Worm (Caenorhabditis elegans) whole organism, late embryonic: ENCODE data around the gene lin-36.
A peak's percentile ranks its signal among the peaks of the same experiment; 100 is the strongest.

Source experiments
- C08G9.2 ChIP-seq: sonication (generic microtip); optimal IDR thresholded peaks from 2 replicates; lab custom pipeline; 2016; ENCODE audit warnings: mild to moderate bottlenecking, missing genetic modification characterization, moderate library complexity, missing compliant biosample characterization
- C38D4.7 ChIP-seq: fragments of 200-800 bp; sonication (Bioruptor generic); optimal IDR thresholded peaks from 2 replicates; lab custom pipeline; 2018; ENCODE audit warnings: mild to moderate bottlenecking, missing genetic modification characterization, moderate library complexity, missing compliant biosample characterization
- T23F11.4 ChIP-seq: fragments of 200-800 bp; sonication (Bioruptor generic); optimal IDR thresholded peaks from 2 replicates; lab custom pipeline; 2018; ENCODE audit warnings: mild to moderate bottlenecking, missing genetic modification characterization, missing compliant biosample characterization
- Y22D7AL.16 ChIP-seq: sonication (generic microtip); optimal IDR thresholded peaks from 2 replicates; lab custom pipeline; 2016; ENCODE audit warnings: missing genetic modification characterization, missing compliant biosample characterization
- ahr-1 ChIP-seq: sonication (generic microtip); optimal IDR thresholded peaks from 2 replicates; lab custom pipeline; 2016; ENCODE audit warnings: missing genetic modification characterization, missing compliant biosample characterization
- ama-1 ChIP-seq: fragments of 150-350 bp; optimal IDR thresholded peaks from 2 replicates; lab custom pipeline; 2014
- ceh-18 ChIP-seq: sonication (generic microtip); optimal IDR thresholded peaks from 2 replicates; lab custom pipeline; 2016; ENCODE audit warnings: missing genetic modification characterization, missing compliant biosample characterization
- ceh-22 ChIP-seq: sonication (generic microtip); optimal IDR thresholded peaks from 2 replicates; lab custom pipeline; 2017; ENCODE audit warnings: missing biosample characterization, missing genetic modification characterization
- ceh-30 ChIP-seq: fragments of 150-350 bp; optimal IDR thresholded peaks from 2 replicates; lab custom pipeline; 2014; ENCODE audit warnings: missing biosample characterization, missing genetic modification characterization
- ceh-34 ChIP-seq: sonication (generic microtip); optimal IDR thresholded peaks from 2 replicates; lab custom pipeline; 2016; ENCODE audit warnings: mild to moderate bottlenecking, missing genetic modification characterization, missing compliant biosample characterization
- ceh-45 ChIP-seq: fragments of 200-800 bp; sonication (Bioruptor generic); IDR thresholded peaks from 2 replicates; pipeline ENCODE4 v1.3.6; 2022; ENCODE audit warnings: missing genetic modification reagents, missing genetic modification characterization, missing compliant biosample characterization
- ceh-9 ChIP-seq: sonication (generic microtip); optimal IDR thresholded peaks from 2 replicates; lab custom pipeline; 2016; ENCODE audit warnings: mild to moderate bottlenecking, missing genetic modification characterization, inconsistent platforms, missing compliant biosample characterization
- dmd-4 ChIP-seq: sonication (generic microtip); optimal IDR thresholded peaks from 2 replicates; lab custom pipeline; 2016; ENCODE audit warnings: borderline replicate concordance, missing genetic modification characterization, missing compliant biosample characterization
- dve-1 ChIP-seq: sonication (generic microtip); optimal IDR thresholded peaks from 2 replicates; lab custom pipeline; 2017; ENCODE audit warnings: antibody characterized with exemption, mild to moderate bottlenecking, missing genetic modification characterization, missing compliant biosample characterization
- elt-2 ChIP-seq: sonication (generic microtip); optimal IDR thresholded peaks from 2 replicates; lab custom pipeline; 2016; ENCODE audit warnings: missing genetic modification reagents, missing genetic modification characterization, missing compliant biosample characterization
- eyg-1 ChIP-seq: sonication (generic microtip); optimal IDR thresholded peaks from 2 replicates; lab custom pipeline; 2016; ENCODE audit warnings: missing genotype, missing genetic modification characterization, missing compliant biosample characterization
- fax-1 ChIP-seq: sonication (generic microtip); optimal IDR thresholded peaks from 2 replicates; lab custom pipeline; 2016; ENCODE audit warnings: missing genotype, missing genetic modification characterization, missing compliant biosample characterization
- fkh-10 ChIP-seq: fragments of 150-350 bp; optimal IDR thresholded peaks from 2 replicates; lab custom pipeline; 2014; ENCODE audit warnings: missing biosample characterization, missing genetic modification reagents, missing genetic modification characterization
- fkh-6 ChIP-seq: sonication (generic microtip); optimal IDR thresholded peaks from 2 replicates; lab custom pipeline; 2016; ENCODE audit warnings: missing genetic modification characterization, missing compliant biosample characterization
- gmeb-2 ChIP-seq: sonication (generic microtip); optimal IDR thresholded peaks from 2 replicates; lab custom pipeline; 2016; ENCODE audit warnings: missing genetic modification characterization, inconsistent platforms, missing compliant biosample characterization
- hlh-13 ChIP-seq: fragments of 200-800 bp; sonication (Bioruptor generic); optimal IDR thresholded peaks from 2 replicates; lab custom pipeline; 2018; ENCODE audit warnings: mild to moderate bottlenecking, missing genetic modification characterization, missing compliant biosample characterization
- hlh-30 ChIP-seq: sonication (generic microtip); optimal IDR thresholded peaks from 2 replicates; lab custom pipeline; 2017; ENCODE audit warnings: antibody characterized with exemption, missing genetic modification characterization, missing compliant biosample characterization; ENCODE audit not compliant: insufficient read depth
- hlh-6 ChIP-seq: sonication (generic microtip); optimal IDR thresholded peaks from 2 replicates; lab custom pipeline; 2016; ENCODE audit warnings: missing genotype, missing genetic modification characterization, missing compliant biosample characterization
- nfya-1 ChIP-seq: sonication (generic microtip); optimal IDR thresholded peaks from 2 replicates; lab custom pipeline; 2017; ENCODE audit warnings: missing genetic modification characterization, mild to moderate bottlenecking, missing compliant biosample characterization, antibody characterized with exemption, moderate library complexity
- nhr-11 ChIP-seq: fragments of 150-350 bp; optimal IDR thresholded peaks from 2 replicates; lab custom pipeline; 2014; ENCODE audit warnings: missing biosample characterization, missing genetic modification characterization
- npax-4 ChIP-seq: sonication (generic microtip); optimal IDR thresholded peaks from 2 replicates; lab custom pipeline; 2016; ENCODE audit warnings: missing genetic modification characterization, missing compliant biosample characterization
- pat-9 ChIP-seq: fragments of 200-800 bp; sonication (Bioruptor generic); optimal IDR thresholded peaks from 2 replicates; lab custom pipeline; 2018; ENCODE audit warnings: mild to moderate bottlenecking, missing genetic modification characterization, moderate library complexity, missing compliant biosample characterization
- pax-1 ChIP-seq: fragments of 150-350 bp; optimal IDR thresholded peaks from 2 replicates; lab custom pipeline; 2014; ENCODE audit warnings: missing biosample characterization, missing genetic modification characterization
- pha-2 ChIP-seq: sonication (generic microtip); optimal IDR thresholded peaks from 2 replicates; lab custom pipeline; 2017; ENCODE audit warnings: mild to moderate bottlenecking, missing genetic modification characterization, missing compliant biosample characterization
- pha-4 ChIP-seq: fragments of 150-350 bp; optimal IDR thresholded peaks from 2 replicates; lab custom pipeline; 2018; ENCODE audit warnings: missing biosample characterization, missing genetic modification reagents, missing genetic modification characterization
- pqm-1 ChIP-seq: sonication (generic microtip); optimal IDR thresholded peaks from 2 replicates; lab custom pipeline; 2016; ENCODE audit warnings: missing genetic modification characterization, missing compliant biosample characterization
- rnt-1 ChIP-seq: sonication (generic microtip); optimal IDR thresholded peaks from 2 replicates; lab custom pipeline; 2016; ENCODE audit warnings: missing genetic modification characterization, missing compliant biosample characterization
- sox-2 ChIP-seq: fragments of 200-800 bp; sonication (Bioruptor generic); IDR thresholded peaks from 2 replicates; pipeline ENCODE4 v1.3.6; 2022; ENCODE audit warnings: missing genetic modification reagents, missing genetic modification characterization, missing compliant biosample characterization
- sox-4 ChIP-seq: sonication (generic microtip); optimal IDR thresholded peaks from 2 replicates; lab custom pipeline; 2017; ENCODE audit warnings: mild to moderate bottlenecking, missing genetic modification characterization, inconsistent platforms, missing compliant biosample characterization
- tbx-7 ChIP-seq: sonication (generic microtip); optimal IDR thresholded peaks from 2 replicates; lab custom pipeline; 2016; ENCODE audit warnings: missing genotype, missing genetic modification characterization, missing compliant biosample characterization
- unc-42 ChIP-seq: sonication (generic microtip); optimal IDR thresholded peaks from 2 replicates; lab custom pipeline; 2016; ENCODE audit warnings: missing genotype, missing genetic modification characterization, missing compliant biosample characterization
- unc-55 ChIP-seq: sonication (generic microtip); optimal IDR thresholded peaks from 2 replicates; lab custom pipeline; 2017; ENCODE audit warnings: missing biosample characterization, missing genetic modification reagents, missing genetic modification characterization
- unc-86 ChIP-seq: sonication (generic microtip); optimal IDR thresholded peaks from 2 replicates; lab custom pipeline; 2016; ENCODE audit warnings: missing genetic modification characterization, missing compliant biosample characterization

The lin-36 gene

DNA sequence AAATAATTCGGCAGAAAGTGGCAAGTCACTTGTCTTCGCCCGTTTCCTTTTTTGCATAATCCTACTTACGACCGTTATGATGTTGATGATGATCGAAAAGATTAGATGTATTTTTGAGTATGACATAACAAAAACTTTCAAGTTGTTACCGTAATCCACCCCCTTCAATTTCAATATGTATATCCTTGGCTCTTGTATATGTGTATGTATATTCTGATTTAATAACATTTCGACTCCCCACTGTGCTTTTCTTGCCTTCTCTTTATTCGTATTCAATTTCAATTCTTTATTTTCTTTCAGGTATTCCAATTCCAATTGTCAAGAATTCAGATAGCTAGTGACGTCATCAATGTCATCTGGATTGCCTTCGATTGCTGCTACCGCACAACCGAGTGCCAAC is 46.3 kb upstream of the lin-36 start, which contains the start of gene pros-1:
Gene pros-1 (plus strand): TSS at position 301 of the 400 bp plus-strand sequence.
- TF ChIP-seq Y22D7AL.16 (no peak), elt-2 (tag; lab: Kevin White, UChicago) (no peak), pqm-1 (tag; lab: Kevin White, UChicago) (no peak), npax-4 (tag; lab: Kevin White, UChicago) (no peak), pat-9 (no peak), sox-2 (GFP tag; lab: Robert Waterston, UW) (no peak), unc-55 (GFP tag; lab: Kevin White, UChicago) (no peak), rnt-1 (no peak)

DNA sequence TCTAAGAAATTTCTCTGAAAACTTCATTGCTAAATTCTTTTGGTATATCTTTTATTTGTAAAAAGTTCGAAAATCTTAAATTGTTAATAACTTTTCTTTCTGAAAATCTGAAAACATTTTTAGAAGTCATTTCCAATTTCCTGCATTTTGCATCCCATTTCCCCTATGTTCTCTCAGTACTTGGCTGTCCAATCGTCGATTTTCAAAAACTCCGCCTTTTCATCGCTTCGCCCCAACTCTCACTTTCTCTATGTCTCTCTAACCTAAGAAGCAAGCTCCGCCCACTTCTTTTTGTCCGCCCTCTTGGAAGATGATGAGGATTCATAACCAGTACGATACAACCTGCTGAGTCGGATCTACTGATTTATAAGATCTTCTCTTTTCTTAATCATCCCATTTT is 44.4 kb upstream of the lin-36 start:
- TF ChIP-seq pqm-1 (tag; lab: Kevin White, UChicago) (no peak), hlh-6 (no peak), Y22D7AL.16 (no peak), nfya-1 (tag; lab: Kevin White, UChicago) (peak; percentile 90), fax-1 (tag; lab: Kevin White, UChicago) (no peak), tbx-7 (tag; lab: Kevin White, UChicago) (no peak), pax-1 (no peak), T23F11.4 (no peak)

DNA sequence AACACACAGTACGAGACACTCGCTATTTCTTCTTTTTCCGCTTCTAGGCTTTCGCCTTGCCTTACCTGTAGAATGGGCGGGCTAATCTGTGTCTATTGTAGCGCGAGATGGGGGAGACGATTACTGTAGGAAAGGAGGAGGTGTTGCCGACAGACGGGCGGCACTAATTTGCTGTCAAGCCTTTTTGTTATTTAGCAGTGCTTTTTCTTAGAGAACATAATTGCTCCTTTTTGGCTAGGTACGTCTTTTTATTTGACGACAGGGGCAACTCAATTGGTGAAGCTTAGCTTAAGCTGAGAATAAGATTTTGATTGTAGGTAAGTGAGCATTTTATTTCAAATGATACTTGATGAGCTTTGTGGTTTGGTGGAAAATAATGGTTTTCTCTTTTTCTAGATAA is 43.0 kb upstream of the lin-36 start:
- TF ChIP-seq fkh-6 (tag; lab: Kevin White, UChicago), result no peak
- TF ChIP-seq ceh-34 (tag; lab: Kevin White, UChicago), result no peak
- TF ChIP-seq C08G9.2 (tag; lab: Kevin White, UChicago), result no peak
- TF ChIP-seq npax-4 (tag; lab: Kevin White, UChicago), result no peak
- no peak for TF ChIP-seq dmd-4 (tag; lab: Kevin White, UChicago)
- no peak for TF ChIP-seq unc-55 (GFP tag; lab: Kevin White, UChicago)
- no peak for TF ChIP-seq fkh-10 (GFP tag; lab: Kevin White, UChicago)
- no peak for TF ChIP-seq ceh-9
- TF ChIP-seq ceh-45 (GFP tag; lab: Robert Waterston, UW), result no peak
- no peak for TF ChIP-seq nhr-11 (tag; lab: Kevin White, UChicago)
- no peak for TF ChIP-seq C38D4.7

DNA sequence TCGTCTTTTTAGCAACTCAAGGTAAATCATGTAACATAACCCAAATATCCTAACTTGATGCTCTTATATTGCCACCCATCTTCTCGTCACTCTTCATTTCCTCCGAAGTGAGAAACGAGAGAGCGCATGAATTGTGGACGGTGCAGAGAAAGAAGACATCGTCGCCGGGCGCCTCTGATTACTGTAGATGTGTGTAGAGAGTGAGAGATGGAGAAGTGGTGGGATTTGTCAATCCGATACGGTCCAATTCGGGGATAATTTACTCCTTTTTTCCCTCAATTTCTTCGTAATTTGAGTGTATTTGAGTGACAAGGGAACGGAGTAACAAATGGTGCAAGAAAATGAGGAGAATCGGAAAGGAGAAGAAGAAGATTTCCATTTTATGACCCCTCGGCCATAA is 40.4 kb upstream of the lin-36 start:
- no peak for TF ChIP-seq C38D4.7
- no peak for TF ChIP-seq pha-2 (tag; lab: Kevin White, UChicago)
- no peak for TF ChIP-seq ceh-18 (tag; lab: Kevin White, UChicago)
- TF ChIP-seq sox-4 (tag; lab: Kevin White, UChicago), result no peak
- TF ChIP-seq dve-1 (tag; lab: Kevin White, UChicago), result no peak
- TF ChIP-seq ceh-34 (tag; lab: Kevin White, UChicago), result no peak
- no peak for TF ChIP-seq fax-1 (tag; lab: Kevin White, UChicago)
- TF ChIP-seq ceh-22 (tag; lab: Kevin White, UChicago), result no peak
- TF ChIP-seq unc-42 (tag; lab: Kevin White, UChicago), result no peak

DNA sequence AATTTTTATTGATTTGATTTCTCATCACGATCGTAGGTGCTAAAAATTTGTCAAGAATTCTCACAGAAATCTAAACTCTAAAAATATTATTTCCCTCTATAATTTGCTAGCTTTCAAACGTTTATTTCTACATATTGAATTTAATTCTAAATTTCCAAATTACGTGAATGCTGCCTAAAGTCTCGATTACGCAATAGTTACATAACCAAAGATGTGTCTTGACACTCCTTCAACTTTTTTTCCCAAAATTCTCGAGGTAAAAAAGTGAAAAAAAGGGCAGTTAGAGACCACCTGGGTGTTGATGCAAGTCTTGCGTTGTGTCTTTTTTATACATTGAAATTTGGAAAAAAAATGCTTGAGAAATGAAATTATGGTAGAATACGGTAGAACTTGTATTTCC is 31.2 kb upstream of the lin-36 start:
- no peak for TF ChIP-seq unc-86 (tag; lab: Kevin White, UChicago)
- no peak for TF ChIP-seq ahr-1 (tag; lab: Kevin White, UChicago)
- no peak for TF ChIP-seq gmeb-2 (tag; lab: Kevin White, UChicago)
- no peak for TF ChIP-seq hlh-13
- no peak for TF ChIP-seq fax-1 (tag; lab: Kevin White, UChicago)
- no peak for TF ChIP-seq ama-1 (lab: Kevin White, UChicago)
- no peak for TF ChIP-seq dmd-4 (tag; lab: Kevin White, UChicago)
- TF ChIP-seq dve-1 (tag; lab: Kevin White, UChicago), result no peak
- TF ChIP-seq ceh-30 (tag; lab: Kevin White, UChicago), result no peak
- TF ChIP-seq hlh-30 (tag; lab: Kevin White, UChicago), result no peak
- TF ChIP-seq ceh-45 (GFP tag; lab: Robert Waterston, UW), result no peak
- no peak for TF ChIP-seq T23F11.4
- no peak for TF ChIP-seq pha-4 (tag; lab: Kevin White, UChicago)
- TF ChIP-seq eyg-1 (tag; lab: Kevin White, UChicago), result no peak
- TF ChIP-seq, all 69 proteins: peak for 0
